Worm (Caenorhabditis elegans) whole organism, L1 larva: ENCODE measurements around the gene C08E8.10.

Source experiments
- aha-1 ChIP-seq: fragments of 150-350 bp; optimal IDR thresholded peaks from 2 replicates; lab custom pipeline; 2014; ENCODE audit warnings: missing biosample characterization, missing genetic modification characterization
- dpl-1 ChIP-seq, 3 experiments: fragments of 150-350 bp in 2 of 3; sonication (generic microtip) in 1 of 3; optimal IDR thresholded peaks; 2 replicates each; lab custom pipeline; 2014 to 2017; ENCODE audit warnings: missing biosample characterization in 3 of 3, missing genetic modification characterization in 3 of 3, missing genetic modification reagents in 3 of 3
- elt-2 ChIP-seq: sonication (generic microtip); optimal IDR thresholded peaks from 2 replicates; lab custom pipeline; 2016; ENCODE audit warnings: missing genetic modification characterization, mild to moderate bottlenecking, inconsistent platforms, missing compliant biosample characterization, missing genetic modification reagents
- lin-13 ChIP-seq: fragments of 150-350 bp; optimal IDR thresholded peaks from 2 replicates; lab custom pipeline; 2014; ENCODE audit warnings: missing biosample characterization, missing genetic modification reagents, missing genetic modification characterization
- lin-35 ChIP-seq, 2 experiments: fragments of 150-350 bp; optimal IDR thresholded peaks; 2 replicates each; lab custom pipeline; 2014; ENCODE audit warnings: missing biosample characterization in 2 of 2, missing genetic modification characterization in 2 of 2, missing genetic modification reagents in 2 of 2
- mep-1 ChIP-seq: fragments of 150-350 bp; optimal IDR thresholded peaks from 2 replicates; lab custom pipeline; 2014; ENCODE audit warnings: missing biosample characterization, missing genetic modification characterization
- nhr-28 ChIP-seq: fragments of 150-350 bp; optimal IDR thresholded peaks from 2 replicates; lab custom pipeline; 2014; ENCODE audit warnings: missing biosample characterization, missing genetic modification characterization
- pag-3 ChIP-seq: sonication (generic microtip); optimal IDR thresholded peaks from 2 replicates; lab custom pipeline; 2017; ENCODE audit warnings: missing genetic modification characterization, mild to moderate bottlenecking, missing compliant biosample characterization, antibody characterized with exemption, borderline replicate concordance; ENCODE audit not compliant: insufficient read depth
- skn-1 ChIP-seq: fragments of 150-350 bp; optimal IDR thresholded peaks from 2 replicates; lab custom pipeline; 2014; ENCODE audit warnings: missing biosample characterization, missing genetic modification characterization
- unc-98 ChIP-seq: fragments of 200-800 bp; sonication (Bioruptor generic); IDR thresholded peaks from 2 replicates; pipeline ENCODE4 v1.3.6; 2022; ENCODE audit warnings: missing genetic modification characterization, missing compliant biosample characterization
- zag-1 ChIP-seq: fragments of 150-350 bp; optimal IDR thresholded peaks from 2 replicates; lab custom pipeline; 2014; ENCODE audit warnings: missing biosample characterization, missing genetic modification characterization
- ztf-11 ChIP-seq, 2 experiments: sonication (generic microtip); optimal IDR thresholded peaks; 2 replicates each; lab custom pipeline; 2016 to 2017; ENCODE audit warnings: missing genetic modification characterization in 2 of 2, missing biosample characterization in 1 of 2, missing compliant biosample characterization in 1 of 2

DNA sequence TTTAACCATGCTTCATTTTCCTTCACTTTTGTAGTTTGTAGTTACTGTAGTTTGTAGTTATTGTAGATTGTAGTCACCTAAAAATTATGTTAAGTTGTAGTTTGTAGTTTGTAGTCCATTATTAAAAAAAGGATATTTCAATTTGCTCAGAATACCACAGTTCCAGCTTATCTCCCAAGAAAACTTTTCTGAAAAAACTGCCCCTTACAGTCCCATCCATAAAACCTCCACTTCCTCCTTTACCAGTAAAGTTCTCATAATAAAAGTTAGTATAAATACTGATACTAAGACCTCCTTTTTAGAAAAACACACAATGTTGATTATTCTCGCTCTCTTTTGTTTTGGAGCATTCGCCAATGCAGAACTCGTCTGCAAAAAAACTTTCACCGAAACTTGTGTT, 11.0 kb upstream of the C08E8.10 start, which contains the start of gene C08E8.11:
- no peak for TF ChIP-seq lin-13 (GFP tag; lab: Kevin White, UChicago)
- TF ChIP-seq nhr-28 (tag; lab: Kevin White, UChicago) = no peak
- no peak for TF ChIP-seq aha-1
- TF ChIP-seq dpl-1 (GFP tag; optimal IDR thresholded peaks at IDR 0.05; lab: Kevin White, UChicago) = no peak
- TF ChIP-seq ztf-11 (tag; optimal IDR thresholded peaks at IDR 0.05; lab: Kevin White, UChicago) = no peak
- TF ChIP-seq mep-1 (tag; lab: Kevin White, UChicago) = no peak
- TF ChIP-seq pag-3 (tag; lab: Kevin White, UChicago) = no peak
- TF ChIP-seq unc-98 = no peak
- TF ChIP-seq skn-1 (tag; lab: Kevin White, UChicago) = no peak
- no peak for TF ChIP-seq lin-35 (GFP tag; optimal IDR thresholded peaks at IDR 0.05; lab: Kevin White, UChicago)
- no peak for TF ChIP-seq elt-2 (tag; lab: Kevin White, UChicago)
- TF ChIP-seq zag-1 (tag; lab: Kevin White, UChicago) = no peak
